Worm (Caenorhabditis elegans): ENCODE data around the gene acl-13.

DNA sequence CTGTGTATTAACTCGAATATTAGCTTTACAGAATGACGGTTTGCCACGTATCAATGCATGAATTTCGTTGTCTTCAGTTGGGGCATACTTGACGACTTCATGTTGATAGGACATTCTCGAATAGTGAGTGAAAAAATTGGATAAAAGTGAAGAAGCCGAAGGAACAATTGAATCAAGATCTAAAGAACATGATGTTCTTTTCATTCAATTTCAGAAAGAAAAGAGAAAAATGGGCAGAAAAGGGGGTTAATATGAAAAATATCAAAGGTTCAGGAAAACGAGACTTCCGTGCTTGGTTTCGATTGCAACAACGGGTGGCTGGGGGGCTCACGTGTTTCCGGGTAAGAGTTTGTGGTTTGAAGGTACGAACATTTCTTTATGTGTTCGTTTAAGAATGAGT lies 4.3 kb downstream of the acl-13 start:
- TF ChIP-seq med-1 (GFP tag; optimal IDR thresholded peaks at IDR 0.05; ENCODE audit: insufficient read depth) (no peak), klf-2 (GFP tag; conservative IDR thresholded peaks at IDR 0.05) (no peak), ref-1 (GFP tag; conservative IDR thresholded peaks at IDR 0.05) (no peak), flt-1 (GFP tag; IDR thresholded peaks at IDR 0.05) (no peak)

Data from whole organism, midembryonic.